Fruit fly (Drosophila melanogaster): ENCODE data around the gene CG10845.

- TF ChIP-seq EcR (GFP tag; optimal IDR thresholded peaks at IDR 0.05) (no peak), D1 (tag; optimal IDR thresholded peaks at IDR 0.05) (no peak), CG8301 (tag; optimal IDR thresholded peaks at IDR 0.05) (no peak)
Observed at dm6 chr3R:24935758-24936157, 34.8 kb downstream of the CG10845 start.
